Fruit fly (Drosophila melanogaster): ENCODE measurements around the gene CheA75a.
A peak's percentile ranks its signal among the peaks of the same experiment; 100 is the strongest.

Gene CheA75a

dm6 chr3L:18274188-18274587, 22.3 kb downstream of the CheA75a start:
- TF ChIP-seq Hr83 (GFP tag; optimal IDR thresholded peaks at IDR 0.05; ENCODE audit: poor library complexity, severe bottlenecking) (no peak), Hr78 (GFP tag; optimal IDR thresholded peaks at IDR 0.05) (no peak), Rel (GFP tag; optimal IDR thresholded peaks at IDR 0.05) (no peak), Rel (tag; optimal IDR thresholded peaks at IDR 0.05) (no peak), rgr (GFP tag; optimal IDR thresholded peaks at IDR 0.05) (peak; percentile 25), Mio (GFP tag; optimal IDR thresholded peaks at IDR 0.05) (no peak), foxo (GFP tag; optimal IDR thresholded peaks at IDR 0.05) (peak in 1 of 2 experiments; percentile 25), fru (GFP tag; optimal IDR thresholded peaks at IDR 0.05) (no peak), jim (GFP tag; optimal IDR thresholded peaks at IDR 0.05) (no peak), Hnf4 (GFP tag; optimal IDR thresholded peaks at IDR 0.05) (no peak), OdsH (GFP tag; optimal IDR thresholded peaks at IDR 0.05) (no peak), CG32264 (GFP tag; optimal IDR thresholded peaks at IDR 0.05) (no peak), br (GFP tag; optimal IDR thresholded peaks at IDR 0.05) (no peak), ey (GFP tag; optimal IDR thresholded peaks at IDR 0.05) (peak; percentile 20), Dif (GFP tag; optimal IDR thresholded peaks at IDR 0.05; ENCODE audit: partially characterized antibody) (no peak), CrebA (GFP tag; optimal IDR thresholded peaks at IDR 0.05; ENCODE audit: borderline replicate concordance) (no peak), psq (GFP tag; optimal IDR thresholded peaks at IDR 0.05) (no peak)

- TF ChIP-seq OdsH (GFP tag; optimal IDR thresholded peaks at IDR 0.05) (peak; percentile 18), Hr78 (GFP tag; optimal IDR thresholded peaks at IDR 0.05) (no peak), Hnf4 (GFP tag; optimal IDR thresholded peaks at IDR 0.05) (peak; percentile 6), Vsx2 (GFP tag; optimal IDR thresholded peaks at IDR 0.05; ENCODE audit: partially characterized antibody) (no peak), fru (GFP tag; optimal IDR thresholded peaks at IDR 0.05) (peak; percentile 46), ey (GFP tag; optimal IDR thresholded peaks at IDR 0.05) (peak; percentile 6), woc (GFP tag; optimal IDR thresholded peaks at IDR 0.05) (peak; percentile 42), HLH106 (tag; optimal IDR thresholded peaks at IDR 0.05) (peak; percentile 26), br (GFP tag; optimal IDR thresholded peaks at IDR 0.05) (peak; percentile 26), foxo (GFP tag; optimal IDR thresholded peaks at IDR 0.05) (peak in 1 of 2 experiments; percentile 48), dmrt93B (GFP tag; optimal IDR thresholded peaks at IDR 0.05) (no peak)
These were observed 24.0 kb downstream of the CheA75a start for dm6 chr3L:18275888-18276287.

- TF ChIP-seq Jra (GFP tag; optimal IDR thresholded peaks at IDR 0.05) (no peak), Sp1 (GFP tag; optimal IDR thresholded peaks at IDR 0.05) (no peak), rgr (GFP tag; optimal IDR thresholded peaks at IDR 0.05) (no peak)
These were observed 24.7 kb downstream of the CheA75a start for dm6 chr3L:18276602-18277001.

dm6 chr3L:18281236-18281635, 29.3 kb downstream of the CheA75a start:
- TF ChIP-seq br (GFP tag; optimal IDR thresholded peaks at IDR 0.05): peak; percentile 12
- no peak for TF ChIP-seq Dfd (GFP tag; optimal IDR thresholded peaks at IDR 0.05)
- peak; percentile 21 for TF ChIP-seq OdsH (GFP tag; optimal IDR thresholded peaks at IDR 0.05)
- no peak for TF ChIP-seq CG32264 (GFP tag; optimal IDR thresholded peaks at IDR 0.05)
- TF ChIP-seq fru (GFP tag; optimal IDR thresholded peaks at IDR 0.05): peak; percentile 27
- TF ChIP-seq foxo (GFP tag; optimal IDR thresholded peaks at IDR 0.05): peak in 1 of 2 experiments; percentile 51
- TF ChIP-seq ey (GFP tag; optimal IDR thresholded peaks at IDR 0.05): peak; percentile 42
- TF ChIP-seq woc (GFP tag; optimal IDR thresholded peaks at IDR 0.05): peak; percentile 12
- no peak for TF ChIP-seq Sp1 (GFP tag; optimal IDR thresholded peaks at IDR 0.05)
- TF ChIP-seq rgr (GFP tag; optimal IDR thresholded peaks at IDR 0.05): peak; percentile 11
- peak; percentile 36 for TF ChIP-seq HLH106 (tag; optimal IDR thresholded peaks at IDR 0.05)
- peak; percentile 86 for TF ChIP-seq sv (GFP tag; optimal IDR thresholded peaks at IDR 0.05)
- TF ChIP-seq psq (GFP tag; optimal IDR thresholded peaks at IDR 0.05): peak; percentile 14
- TF ChIP-seq dmrt93B (GFP tag; optimal IDR thresholded peaks at IDR 0.05): peak; percentile 9
- no peak for TF ChIP-seq Abd-B (GFP tag; optimal IDR thresholded peaks at IDR 0.05)
- peak; percentile 41 for TF ChIP-seq h (GFP tag; optimal IDR thresholded peaks at IDR 0.05)

- no peak for TF ChIP-seq woc (GFP tag; optimal IDR thresholded peaks at IDR 0.05)
- TF ChIP-seq N (GFP tag; optimal IDR thresholded peaks at IDR 0.05): no peak
- TF ChIP-seq GATAd (GFP tag; optimal IDR thresholded peaks at IDR 0.05): no peak
- TF ChIP-seq HLH106 (tag; optimal IDR thresholded peaks at IDR 0.05): no peak
- no peak for TF ChIP-seq sv (GFP tag; optimal IDR thresholded peaks at IDR 0.05)
- no peak for TF ChIP-seq Sp1 (GFP tag; optimal IDR thresholded peaks at IDR 0.05)
- TF ChIP-seq Jra (GFP tag; optimal IDR thresholded peaks at IDR 0.05): no peak
- no peak for TF ChIP-seq brk (GFP tag; optimal IDR thresholded peaks at IDR 0.05)
- no peak for TF ChIP-seq br (GFP tag; optimal IDR thresholded peaks at IDR 0.05)
- TF ChIP-seq Dif (GFP tag; optimal IDR thresholded peaks at IDR 0.05; ENCODE audit: partially characterized antibody): no peak
- no peak for TF ChIP-seq Hr83 (GFP tag; optimal IDR thresholded peaks at IDR 0.05; ENCODE audit: poor library complexity, severe bottlenecking)
- no peak for TF ChIP-seq Abd-B (GFP tag; optimal IDR thresholded peaks at IDR 0.05)
- no peak for TF ChIP-seq h (GFP tag; optimal IDR thresholded peaks at IDR 0.05)
These were observed 38.3 kb downstream of the CheA75a start for dm6 chr3L:18289993-18290727.

Data from whole organism, wandering third instar larva.